Fruit fly (Drosophila melanogaster) whole organism, wandering third instar larva: ENCODE measurements around the gene Smn.

Source experiments
- Abd-B ChIP-seq: fragments of >200 bp; optimal IDR thresholded peaks from 2 replicates; lab custom pipeline; 2017; ENCODE audit warnings: missing biosample characterization, missing genetic modification characterization
- CG9705 ChIP-seq: fragments of 200-800 bp; sonication (Bioruptor generic); optimal IDR thresholded peaks from 2 replicates; lab custom pipeline; 2018; ENCODE audit warnings: missing biosample characterization, mild to moderate bottlenecking, missing genetic modification characterization
- CrebA ChIP-seq: fragments of 200-800 bp; sonication (Bioruptor generic); optimal IDR thresholded peaks from 2 replicates; lab custom pipeline; 2016; ENCODE audit warnings: missing biosample characterization, mild to moderate bottlenecking, missing genetic modification characterization, borderline replicate concordance
- Dfd ChIP-seq: fragments of >200 bp; optimal IDR thresholded peaks from 2 replicates; lab custom pipeline; 2017; ENCODE audit warnings: missing biosample characterization, missing genetic modification characterization
- Dif ChIP-seq: fragments of 200-275, 200-300 bp; sonication (Bioruptor generic); optimal IDR thresholded peaks from 2 replicates; lab custom pipeline; 2018; ENCODE audit warnings: missing biosample characterization, missing genetic modification characterization; ENCODE audit not compliant: partially characterized antibody
- GATAd ChIP-seq: sonication (Bioruptor generic); optimal IDR thresholded peaks from 2 replicates; lab custom pipeline; 2016; ENCODE audit warnings: missing biosample characterization, missing genetic modification characterization
- HLH106 ChIP-seq: fragments of 200-800 bp; optimal IDR thresholded peaks from 3 replicates; lab custom pipeline; 2019; ENCODE audit warnings: missing biosample characterization, mild to moderate bottlenecking, missing genetic modification characterization, moderate library complexity
- Hr78 ChIP-seq: fragments of >200 bp; optimal IDR thresholded peaks from 2 replicates; lab custom pipeline; 2017; ENCODE audit warnings: missing biosample characterization, missing genetic modification characterization
- Hr83 ChIP-seq: fragments of 200-300 bp; sonication (Bioruptor generic); optimal IDR thresholded peaks from 2 replicates; lab custom pipeline; 2016; ENCODE audit warnings: missing biosample characterization, mild to moderate bottlenecking, missing genetic modification characterization, moderate library complexity; ENCODE audit not compliant: poor library complexity, severe bottlenecking
- Jra ChIP-seq: sonication (Bioruptor generic); optimal IDR thresholded peaks from 2 replicates; lab custom pipeline; 2016; ENCODE audit warnings: missing biosample characterization, missing genetic modification characterization
- Mio ChIP-seq: sonication (Bioruptor generic); optimal IDR thresholded peaks from 2 replicates; lab custom pipeline; 2016; ENCODE audit warnings: missing biosample characterization, missing genetic modification characterization
- Myc ChIP-seq: fragments of >200 bp; optimal IDR thresholded peaks from 2 replicates; lab custom pipeline; 2017
- N ChIP-seq: fragments of >200 bp; optimal IDR thresholded peaks from 2 replicates; lab custom pipeline; 2018; ENCODE audit warnings: missing biosample characterization, missing external identifiers, missing genetic modification characterization
- OdsH ChIP-seq: fragments of 200-800 bp; sonication (Bioruptor generic); optimal IDR thresholded peaks from 2 replicates; lab custom pipeline; 2016; ENCODE audit warnings: missing biosample characterization, mild to moderate bottlenecking, missing genetic modification characterization
- Rel ChIP-seq, 2 experiments: fragments of 200-800 bp; sonication (Bioruptor generic) in 1 of 2; optimal IDR thresholded peaks; 2 replicates in 1 of 2; 3 replicates in 1 of 2; lab custom pipeline; 2016 to 2019; ENCODE audit warnings: mild to moderate bottlenecking in 2 of 2, missing biosample characterization in 2 of 2, missing genetic modification characterization in 2 of 2, moderate library complexity in 1 of 2
- Vsx2 ChIP-seq: fragments of 200-300, 225-300 bp; sonication (Bioruptor generic); optimal IDR thresholded peaks from 2 replicates; lab custom pipeline; 2018; ENCODE audit warnings: missing biosample characterization, missing genetic modification characterization; ENCODE audit not compliant: partially characterized antibody
- br ChIP-seq: fragments of 200-800 bp; sonication (Bioruptor generic); optimal IDR thresholded peaks from 2 replicates; lab custom pipeline; 2016; ENCODE audit warnings: missing biosample characterization, missing genetic modification characterization
- brk ChIP-seq: fragments of 200-800 bp; sonication (Bioruptor generic); optimal IDR thresholded peaks from 2 replicates; lab custom pipeline; 2016; ENCODE audit warnings: missing biosample characterization, mild to moderate bottlenecking, missing genetic modification characterization
- dl ChIP-seq, 2 experiments: fragments of 175-275, 200-275 bp in 1 of 2; fragments of 200-275 bp in 1 of 2; sonication (Bioruptor generic); optimal IDR thresholded peaks; lab custom pipeline; 2018; ENCODE audit warnings: mild to moderate bottlenecking in 2 of 2, missing biosample characterization in 2 of 2, missing genetic modification characterization in 2 of 2, moderate library complexity in 2 of 2; ENCODE audit not compliant: partially characterized antibody in 2 of 2, insufficient read depth in 1 of 2
- dmrt93B ChIP-seq: fragments of 200-800 bp; sonication (Bioruptor generic); optimal IDR thresholded peaks from 2 replicates; lab custom pipeline; 2018; ENCODE audit warnings: missing biosample characterization, mild to moderate bottlenecking, missing genetic modification characterization
- dsf ChIP-seq: sonication (Bioruptor generic); optimal IDR thresholded peaks from 2 replicates; lab custom pipeline; 2016; ENCODE audit warnings: missing biosample characterization, missing genetic modification characterization, borderline replicate concordance
- ey ChIP-seq: fragments of 200-800 bp; sonication (Bioruptor generic); optimal IDR thresholded peaks from 2 replicates; lab custom pipeline; 2016; ENCODE audit warnings: missing biosample characterization, missing genetic modification characterization
- foxo ChIP-seq, 2 experiments: fragments of 200-800 bp; sonication (Bioruptor generic); optimal IDR thresholded peaks; 2 replicates in 1 of 2; 3 replicates in 1 of 2; lab custom pipeline; 2016 to 2017; ENCODE audit warnings: missing biosample characterization in 2 of 2, missing genetic modification characterization in 2 of 2
- fru ChIP-seq: fragments of 200-800 bp; sonication (Bioruptor generic); optimal IDR thresholded peaks from 3 replicates; lab custom pipeline; 2016; ENCODE audit warnings: missing biosample characterization, mild to moderate bottlenecking, missing genetic modification characterization
- h ChIP-seq: fragments of 200-800 bp; sonication (Bioruptor generic); optimal IDR thresholded peaks from 3 replicates; lab custom pipeline; 2016; ENCODE audit warnings: missing biosample characterization, mild to moderate bottlenecking, missing genetic modification characterization
- jim ChIP-seq: fragments of 175-275, 200-325 bp; sonication (Bioruptor generic); optimal IDR thresholded peaks from 2 replicates; lab custom pipeline; 2016; ENCODE audit warnings: missing biosample characterization, mild to moderate bottlenecking, missing genetic modification characterization
- lola ChIP-seq: fragments of >200 bp; optimal IDR thresholded peaks from 2 replicates; lab custom pipeline; 2017; ENCODE audit warnings: missing biosample characterization, missing genetic modification characterization
- pan ChIP-seq: fragments of >200 bp; optimal IDR thresholded peaks from 2 replicates; lab custom pipeline; 2017
- psq ChIP-seq: fragments of 200-800 bp; sonication (Bioruptor generic); optimal IDR thresholded peaks from 3 replicates; lab custom pipeline; 2017; ENCODE audit warnings: missing biosample characterization, mild to moderate bottlenecking, missing genetic modification characterization, moderate library complexity
- sage ChIP-seq: fragments of 200-800 bp; sonication (Bioruptor generic); optimal IDR thresholded peaks from 2 replicates; lab custom pipeline; 2016; ENCODE audit warnings: missing biosample characterization, mild to moderate bottlenecking, missing genetic modification characterization
- sv ChIP-seq: fragments of 200-800 bp; sonication (Bioruptor generic); optimal IDR thresholded peaks from 3 replicates; lab custom pipeline; 2016; ENCODE audit warnings: missing biosample characterization, missing genetic modification characterization
- tai ChIP-seq: sonication (Bioruptor generic); optimal IDR thresholded peaks from 2 replicates; lab custom pipeline; 2016; ENCODE audit warnings: missing biosample characterization, missing genetic modification characterization
- usp ChIP-seq: fragments of >200 bp; optimal IDR thresholded peaks from 2 replicates; lab custom pipeline; 2017; ENCODE audit warnings: missing biosample characterization, missing genetic modification characterization
- woc ChIP-seq: sonication (Bioruptor generic); optimal IDR thresholded peaks from 2 replicates; lab custom pipeline; 2016; ENCODE audit warnings: missing biosample characterization, mild to moderate bottlenecking, missing genetic modification characterization

The Smn gene

dm6 chr3L:16567495-16567894 lies 13.9 kb downstream of the Smn start:
- TF ChIP-seq OdsH (GFP tag; lab: Kevin White, UChicago): no peak
- peak; percentile 14 for TF ChIP-seq sv (GFP tag; lab: Kevin White, UChicago)
- TF ChIP-seq, all 38 proteins: peak for 1

dm6 chr3L:16566700-16567221 lies 14.6 kb downstream of the Smn start, which contains the start of gene UQCR-6.4L:
TSS of gene UQCR-6.4L (plus strand) at chr3L:16566750.
- TF ChIP-seq CG9705 (GFP tag; lab: Kevin White, UChicago) (no peak), OdsH (GFP tag; lab: Kevin White, UChicago) (no peak), Hr83 (no peak), br (GFP tag; lab: Kevin White, UChicago) (no peak), Jra (GFP tag; lab: Kevin White, UChicago) (no peak), Dif (no peak), dl (GFP tag; optimal IDR thresholded peaks at IDR 0.05; lab: Kevin White, UChicago; ENCODE audit: insufficient read depth in 1 of 2, partially characterized antibody in 2 of 2) (no peak), fru (GFP tag; lab: Kevin White, UChicago) (no peak), brk (GFP tag; lab: Kevin White, UChicago) (no peak), GATAd (GFP tag; lab: Kevin White, UChicago) (no peak), Abd-B (GFP tag; lab: Kevin White, UChicago) (no peak), pan (no peak), jim (GFP tag; lab: Kevin White, UChicago) (no peak), ey (no peak), h (GFP tag; lab: Kevin White, UChicago) (no peak), lola (GFP tag; lab: Kevin White, UChicago) (no peak), Vsx2 (GFP tag; lab: Kevin White, UChicago) (no peak), Hr78 (GFP tag; lab: Kevin White, UChicago) (no peak), HLH106 (tag; lab: Kevin White, UChicago) (no peak), Mio (GFP tag; lab: Kevin White, UChicago) (no peak)

- TF ChIP-seq brk (GFP tag; lab: Kevin White, UChicago): no peak
- TF ChIP-seq dsf (GFP tag; lab: Kevin White, UChicago): no peak
- TF ChIP-seq CrebA: no peak
- TF ChIP-seq sv (GFP tag; lab: Kevin White, UChicago): no peak
- TF ChIP-seq woc: no peak
- TF ChIP-seq Rel (GFP tag; optimal IDR thresholded peaks at IDR 0.05; lab: Kevin White, UChicago): no peak
- no peak for TF ChIP-seq Rel (tag; optimal IDR thresholded peaks at IDR 0.05; lab: Kevin White, UChicago)
- TF ChIP-seq dmrt93B (GFP tag; lab: Kevin White, UChicago): no peak
- TF ChIP-seq usp (GFP tag; lab: Kevin White, UChicago): no peak
- no peak for TF ChIP-seq Dfd (GFP tag; lab: Kevin White, UChicago)
- no peak for TF ChIP-seq Abd-B (GFP tag; lab: Kevin White, UChicago)
- TF ChIP-seq jim (GFP tag; lab: Kevin White, UChicago): no peak
- no peak for TF ChIP-seq HLH106 (tag; lab: Kevin White, UChicago)
- TF ChIP-seq sage (GFP tag; lab: Kevin White, UChicago): no peak
- no peak for TF ChIP-seq pan
- TF ChIP-seq OdsH (GFP tag; lab: Kevin White, UChicago): no peak
These were observed 15.3 kb downstream of the Smn start for dm6 chr3L:16566093-16566492.

- TF ChIP-seq dsf (GFP tag; lab: Kevin White, UChicago) (no peak), fru (GFP tag; lab: Kevin White, UChicago) (no peak), Dfd (GFP tag; lab: Kevin White, UChicago) (no peak), pan (no peak), sage (GFP tag; lab: Kevin White, UChicago) (no peak), Hr83 (no peak), foxo (GFP tag; optimal IDR thresholded peaks at IDR 0.05; lab: Kevin White, UChicago) (peak in 1 of 2 experiments; percentile 4)
These were observed 18.0 kb downstream of the Smn start for dm6 chr3L:16563361-16563760.

dm6 chr3L:16556523-16556922 lies 24.8 kb downstream of the Smn start, which contains the start of gene CG4229:
TSS of gene CG4229 (plus strand) at chr3L:16556823.
- TF ChIP-seq Rel (GFP tag; optimal IDR thresholded peaks at IDR 0.05; lab: Kevin White, UChicago): no peak
- no peak for TF ChIP-seq Rel (tag; optimal IDR thresholded peaks at IDR 0.05; lab: Kevin White, UChicago)
- no peak for TF ChIP-seq Dfd (GFP tag; lab: Kevin White, UChicago)
- TF ChIP-seq woc: no peak
- no peak for TF ChIP-seq psq (GFP tag; lab: Kevin White, UChicago)
- TF ChIP-seq fru (GFP tag; lab: Kevin White, UChicago): no peak
- no peak for TF ChIP-seq dmrt93B (GFP tag; lab: Kevin White, UChicago)
- TF ChIP-seq GATAd (GFP tag; lab: Kevin White, UChicago): no peak
- TF ChIP-seq jim (GFP tag; lab: Kevin White, UChicago): no peak
- TF ChIP-seq Mio (GFP tag; lab: Kevin White, UChicago): no peak
- no peak for TF ChIP-seq Myc (lab: Kevin White, UChicago)
- TF ChIP-seq N (GFP tag; lab: Kevin White, UChicago): no peak
- no peak for TF ChIP-seq tai (GFP tag; lab: Kevin White, UChicago)
- TF ChIP-seq sage (GFP tag; lab: Kevin White, UChicago): no peak
- TF ChIP-seq sv (GFP tag; lab: Kevin White, UChicago): no peak
- no peak for TF ChIP-seq ey
- TF ChIP-seq Hr83: no peak
- TF ChIP-seq Hr78 (GFP tag; lab: Kevin White, UChicago): no peak
- no peak for TF ChIP-seq foxo (GFP tag; optimal IDR thresholded peaks at IDR 0.05; lab: Kevin White, UChicago)
- no peak for TF ChIP-seq CG9705 (GFP tag; lab: Kevin White, UChicago)
- no peak for TF ChIP-seq dsf (GFP tag; lab: Kevin White, UChicago)
